Fruit fly (Drosophila melanogaster) whole organism, embryonic: ENCODE measurements around the gene CG31288.

ENCODE experiments used
- Asciz ChIP-seq: fragments of 200-800 bp; sonication (Bioruptor generic); optimal IDR thresholded peaks from 2 replicates; lab custom pipeline; 2017; ENCODE audit warnings: missing biosample characterization, mild to moderate bottlenecking, missing genetic modification characterization, missing genetic modification reagents
- CG10366 ChIP-seq: fragments of 200-800 bp; sonication (Bioruptor generic); IDR thresholded peaks from 2 replicates; pipeline ENCODE4 v1.3.6; 2022; ENCODE audit warnings: missing biosample characterization, missing genetic modification characterization
- CG10462 ChIP-seq: fragments of 200-800 bp; sonication (Bioruptor generic); optimal IDR thresholded peaks from 2 replicates; lab custom pipeline; 2016; ENCODE audit warnings: missing biosample characterization, missing genetic modification characterization
- CG11695 ChIP-seq: fragments of 200-800 bp; sonication (Bioruptor generic); IDR thresholded peaks from 3 replicates; pipeline ENCODE4 v1.3.6; 2022; ENCODE audit warnings: missing biosample characterization, missing genetic modification characterization
- CG12659 ChIP-seq: fragments of 200-800 bp; sonication (Bioruptor generic); optimal IDR thresholded peaks from 3 replicates; lab custom pipeline; 2017; ENCODE audit warnings: mild to moderate bottlenecking, missing biosample characterization, missing genetic modification reagents, missing genetic modification characterization
- CG14014 ChIP-seq: fragments of 200-800 bp; sonication (Bioruptor generic); IDR thresholded peaks from 2 replicates; pipeline ENCODE4 v1.3.6; 2022; ENCODE audit warnings: missing biosample characterization, missing genetic modification characterization
- CG16779 ChIP-seq: fragments of 200-800 bp; sonication (Bioruptor generic); IDR thresholded peaks from 2 replicates; pipeline ENCODE4 v1.3.6; 2022; ENCODE audit warnings: missing biosample characterization, missing genetic modification characterization
- CG17186 ChIP-seq: fragments of 200-800 bp; sonication (Bioruptor generic); optimal IDR thresholded peaks from 3 replicates; lab custom pipeline; 2017; ENCODE audit warnings: missing biosample characterization, missing genetic modification reagents, missing genetic modification characterization
- CG2712 ChIP-seq: fragments of 200-800 bp; optimal IDR thresholded peaks from 3 replicates; lab custom pipeline; 2019; ENCODE audit warnings: missing biosample characterization, mild to moderate bottlenecking, missing genetic modification characterization, moderate library complexity
- CG30020 ChIP-seq: fragments of 200-800 bp; optimal IDR thresholded peaks from 2 replicates; lab custom pipeline; 2019; ENCODE audit warnings: missing biosample characterization, mild to moderate bottlenecking, missing genetic modification characterization, moderate library complexity
- CG3065 ChIP-seq: fragments of 200-800 bp; sonication (Bioruptor generic); optimal IDR thresholded peaks from 2 replicates; lab custom pipeline; 2016; ENCODE audit warnings: missing biosample characterization, missing genetic modification characterization
- CG3995 ChIP-seq: fragments of 200-800 bp; sonication (Bioruptor generic); optimal IDR thresholded peaks from 3 replicates; lab custom pipeline; 2016; ENCODE audit warnings: missing biosample characterization, missing genetic modification characterization
- CG4617 ChIP-seq: fragments of 200-800 bp; sonication (Bioruptor generic); optimal IDR thresholded peaks from 3 replicates; lab custom pipeline; 2016; ENCODE audit warnings: missing biosample characterization, missing genetic modification characterization, borderline replicate concordance
- CG6683 ChIP-seq: fragments of 200-800 bp; sonication (Bioruptor generic); optimal IDR thresholded peaks from 2 replicates; lab custom pipeline; 2017; ENCODE audit warnings: missing biosample characterization, mild to moderate bottlenecking, missing genetic modification characterization, missing genetic modification reagents
- CG7271 ChIP-seq: fragments of 200-800 bp; sonication (Bioruptor generic); optimal IDR thresholded peaks from 2 replicates; lab custom pipeline; 2018; ENCODE audit warnings: missing biosample characterization, mild to moderate bottlenecking, missing genetic modification characterization, moderate library complexity
- CG7745 ChIP-seq: fragments of 200-800 bp; sonication (Bioruptor generic); optimal IDR thresholded peaks from 2 replicates; lab custom pipeline; 2018; ENCODE audit warnings: missing biosample characterization, mild to moderate bottlenecking, missing genetic modification characterization, moderate library complexity
- CG9609 ChIP-seq: fragments of 200-800 bp; sonication (Bioruptor generic); optimal IDR thresholded peaks from 3 replicates; lab custom pipeline; 2016; ENCODE audit warnings: missing biosample characterization, missing genetic modification characterization
- CHES-1-like ChIP-seq: fragments of 200-800 bp; sonication (Bioruptor generic); optimal IDR thresholded peaks from 2 replicates; lab custom pipeline; 2016; ENCODE audit warnings: missing biosample characterization, missing genetic modification characterization
- D ChIP-seq, 2 experiments: fragments of 200-800 bp in 1 of 2; fragments of >200 bp in 1 of 2; sonication (Bioruptor generic) in 1 of 2; optimal IDR thresholded peaks; 2 replicates in 1 of 2; 3 replicates in 1 of 2; lab custom pipeline; 2017; ENCODE audit warnings: mild to moderate bottlenecking in 1 of 2, missing biosample characterization in 1 of 2, missing genetic modification characterization in 1 of 2, missing genetic modification reagents in 1 of 2
- Dp ChIP-seq: fragments of 200-800 bp; sonication (Bioruptor generic); optimal IDR thresholded peaks from 2 replicates; lab custom pipeline; 2018; ENCODE audit warnings: missing biosample characterization, mild to moderate bottlenecking, missing genetic modification characterization, moderate library complexity
- E2f1 ChIP-seq: fragments of 200-800 bp; sonication (Bioruptor generic); IDR thresholded peaks from 2 replicates; pipeline ENCODE4 v1.3.6; 2022; ENCODE audit warnings: missing biosample characterization, missing genetic modification characterization
- Ets97D ChIP-seq: fragments of 200-800 bp; sonication (Bioruptor generic); optimal IDR thresholded peaks from 3 replicates; lab custom pipeline; 2016; ENCODE audit warnings: missing biosample characterization, missing genetic modification characterization
- HLHmδ ChIP-seq: fragments of 200-800 bp; sonication (Bioruptor generic); optimal IDR thresholded peaks from 2 replicates; lab custom pipeline; 2018; ENCODE audit warnings: missing biosample characterization, mild to moderate bottlenecking, missing genetic modification characterization, moderate library complexity
- Hsf ChIP-seq: fragments of 200-800 bp; sonication (Bioruptor generic); optimal IDR thresholded peaks from 3 replicates; lab custom pipeline; 2016; ENCODE audit warnings: missing biosample characterization, missing genetic modification characterization
- MTF-1 ChIP-seq: fragments of 200-800 bp; sonication (Bioruptor generic); optimal IDR thresholded peaks from 2 replicates; lab custom pipeline; 2018; ENCODE audit warnings: missing biosample characterization, mild to moderate bottlenecking, missing genetic modification characterization, borderline replicate concordance
- Meics ChIP-seq: fragments of 200-800 bp; sonication (Bioruptor generic); optimal IDR thresholded peaks from 2 replicates; lab custom pipeline; 2017; ENCODE audit warnings: missing biosample characterization, mild to moderate bottlenecking, missing genetic modification characterization
- Myb ChIP-seq: fragments of 200-800 bp; sonication (Bioruptor generic); optimal IDR thresholded peaks from 2 replicates; lab custom pipeline; 2016; ENCODE audit warnings: missing biosample characterization, missing genetic modification characterization
- NC2β ChIP-seq: fragments of 200-800 bp; sonication (Bioruptor generic); optimal IDR thresholded peaks from 2 replicates; lab custom pipeline; 2016; ENCODE audit warnings: missing biosample characterization, missing genetic modification characterization
- Nf-YC ChIP-seq: fragments of 200-800 bp; optimal IDR thresholded peaks from 3 replicates; lab custom pipeline; 2019; ENCODE audit warnings: missing biosample characterization, mild to moderate bottlenecking, missing genetic modification characterization, moderate library complexity
- NfI ChIP-seq: fragments of 200-800 bp; sonication (Bioruptor generic); optimal IDR thresholded peaks from 3 replicates; lab custom pipeline; 2018; ENCODE audit warnings: missing biosample characterization, mild to moderate bottlenecking, missing genetic modification characterization, moderate library complexity
- Tbp ChIP-seq: fragments of >200 bp; optimal IDR thresholded peaks from 2 replicates; lab custom pipeline; 2018; ENCODE audit warnings: missing biosample characterization, missing genetic modification characterization
- bsh ChIP-seq, 2 experiments: fragments of 200-800 bp; sonication (Bioruptor generic); optimal IDR thresholded peaks; 2 replicates each; lab custom pipeline; 2017 to 2018; ENCODE audit warnings: mild to moderate bottlenecking in 2 of 2, missing biosample characterization in 2 of 2, missing genetic modification characterization in 2 of 2, moderate library complexity in 1 of 2
- btn ChIP-seq: fragments of 200-800 bp; sonication (Bioruptor generic); optimal IDR thresholded peaks from 2 replicates; lab custom pipeline; 2016; ENCODE audit warnings: missing biosample characterization, missing genetic modification characterization
- croc ChIP-seq: fragments of 200-800 bp; sonication (Bioruptor generic); conservative IDR thresholded peaks from 3 replicates; pipeline ENCODE4 v1.3.6; 2022; ENCODE audit warnings: missing biosample characterization, missing genetic modification characterization
- cwo ChIP-seq: fragments of 200-800 bp; sonication (Bioruptor generic); optimal IDR thresholded peaks from 3 replicates; lab custom pipeline; 2017; ENCODE audit warnings: missing biosample characterization, missing genetic modification characterization, mild to moderate bottlenecking, moderate library complexity, missing genetic modification reagents
- dati ChIP-seq: fragments of 200-800 bp; sonication (Bioruptor generic); IDR thresholded peaks from 2 replicates; pipeline ENCODE4 v1.3.6; 2022; ENCODE audit warnings: missing biosample characterization, missing genetic modification characterization
- eyg ChIP-seq: fragments of 200-800 bp; sonication (Bioruptor generic); optimal IDR thresholded peaks from 3 replicates; lab custom pipeline; 2016; ENCODE audit warnings: missing biosample characterization, missing genetic modification characterization
- hbn ChIP-seq: fragments of 200-800 bp; sonication (Bioruptor generic); IDR thresholded peaks from 2 replicates; pipeline ENCODE4 v1.3.6; 2022; ENCODE audit warnings: missing biosample characterization, missing genetic modification characterization; ENCODE audit not compliant: partially characterized antibody
- hth ChIP-seq: fragments of >200 bp; optimal IDR thresholded peaks from 2 replicates; lab custom pipeline; 2017; ENCODE audit warnings: inconsistent platforms
- jigr1 ChIP-seq: fragments of 200-800 bp; sonication (Bioruptor generic); IDR thresholded peaks from 3 replicates; pipeline ENCODE4 v1.3.6; 2022; ENCODE audit warnings: missing biosample characterization, missing genetic modification characterization
- kay ChIP-seq: fragments of 200-800 bp; sonication (Bioruptor generic); optimal IDR thresholded peaks from 2 replicates; lab custom pipeline; 2016; ENCODE audit warnings: missing biosample characterization, missing genetic modification characterization
- lab ChIP-seq: fragments of 200-800 bp; sonication (Bioruptor generic); optimal IDR thresholded peaks from 3 replicates; lab custom pipeline; 2017; ENCODE audit warnings: missing biosample characterization, missing genetic modification characterization, mild to moderate bottlenecking, moderate library complexity, missing genetic modification reagents
- nerfin-1 ChIP-seq: fragments of 200-800 bp; sonication (Bioruptor generic); optimal IDR thresholded peaks from 3 replicates; lab custom pipeline; 2019; ENCODE audit warnings: missing biosample characterization, mild to moderate bottlenecking, missing genetic modification characterization, moderate library complexity
- oc ChIP-seq: fragments of 200-800 bp; sonication (Bioruptor generic); optimal IDR thresholded peaks from 2 replicates; lab custom pipeline; 2018; ENCODE audit warnings: missing biosample characterization, mild to moderate bottlenecking, missing genetic modification characterization, moderate library complexity
- pb ChIP-seq: fragments of 200-800 bp; sonication (Bioruptor generic); optimal IDR thresholded peaks from 3 replicates; lab custom pipeline; 2016; ENCODE audit warnings: missing biosample characterization, missing genetic modification characterization
- pros ChIP-seq: fragments of 200-800 bp; sonication (Bioruptor generic); optimal IDR thresholded peaks from 3 replicates; lab custom pipeline; 2019; ENCODE audit warnings: missing biosample characterization, mild to moderate bottlenecking, missing genetic modification characterization, moderate library complexity
- sqz ChIP-seq: fragments of 200-800 bp; sonication (Bioruptor generic); optimal IDR thresholded peaks from 3 replicates; lab custom pipeline; 2018; ENCODE audit warnings: missing biosample characterization, mild to moderate bottlenecking, missing genetic modification characterization
- tgo ChIP-seq: fragments of 200-800 bp; sonication (Bioruptor generic); IDR thresholded peaks from 3 replicates; pipeline ENCODE4 v1.3.6; 2022; ENCODE audit warnings: missing biosample characterization, missing genetic modification characterization
- unc-4 ChIP-seq: fragments of 200-800 bp; sonication (Bioruptor generic); IDR thresholded peaks from 2 replicates; pipeline ENCODE4 v1.3.6; 2022; ENCODE audit warnings: missing biosample characterization, missing genetic modification characterization; ENCODE audit not compliant: partially characterized antibody
- vfl ChIP-seq: fragments of 200-800 bp; sonication (Bioruptor generic); optimal IDR thresholded peaks from 2 replicates; lab custom pipeline; 2016; ENCODE audit warnings: missing biosample characterization, missing genetic modification characterization
- zen2 ChIP-seq: fragments of 200-800 bp; sonication (Bioruptor generic); IDR thresholded peaks from 3 replicates; pipeline ENCODE4 v1.3.6; 2022; ENCODE audit warnings: missing biosample characterization, missing genetic modification characterization; ENCODE audit not compliant: partially characterized antibody

The CG31288 gene

DNA sequence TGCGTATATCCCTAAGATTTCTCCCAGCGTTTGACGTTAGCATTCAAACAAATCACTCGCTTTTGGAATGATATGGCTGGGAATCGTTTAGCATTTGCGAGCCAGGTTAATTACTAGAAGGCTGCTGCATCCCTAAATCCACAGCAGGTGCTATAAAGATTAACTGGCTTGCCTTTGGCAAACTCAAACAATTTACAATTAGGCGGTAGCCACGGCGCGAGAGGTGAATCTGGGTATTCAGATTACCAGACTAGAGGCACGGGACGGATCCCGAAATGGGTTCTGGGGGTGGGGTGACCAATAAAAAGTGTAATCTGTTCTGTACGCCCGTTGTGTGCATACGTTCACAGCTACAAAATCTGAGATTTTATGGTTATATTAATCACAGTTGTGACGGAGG, 18.2 kb downstream of the CG31288 start, which contains the start of gene CG11892 (continued):
- no peak for TF ChIP-seq CG2712 (tag; lab: Kevin White, UChicago)
- no peak for TF ChIP-seq CG17186 (GFP tag; lab: Kevin White, UChicago)
- TF ChIP-seq unc-4 (GFP tag; lab: Robert Waterston, UW), result no peak
- no peak for TF ChIP-seq CG7271 (tag; lab: Kevin White, UChicago)
- no peak for TF ChIP-seq HLHmδ (GFP tag; lab: Kevin White, UChicago)
- no peak for TF ChIP-seq Myb (GFP tag; lab: Kevin White, UChicago)
- peak; percentile 41 for TF ChIP-seq NfI (GFP tag; lab: Kevin White, UChicago)
- TF ChIP-seq NC2β (GFP tag; lab: Kevin White, UChicago), result no peak
- TF ChIP-seq CHES-1-like, result no peak
- TF ChIP-seq CG11695, result 0 out of 3 replicates have a peak, but pooled peaks have one; percentile 20
- TF ChIP-seq Meics, result peak; percentile 55
- TF ChIP-seq oc, result no peak
- TF ChIP-seq Ets97D (GFP tag; lab: Kevin White, UChicago), result no peak
- TF ChIP-seq bsh (GFP tag; optimal IDR thresholded peaks at IDR 0.05; lab: Kevin White, UChicago), result no peak
- TF ChIP-seq Dp (GFP tag; lab: Kevin White, UChicago), result no peak
- no peak for TF ChIP-seq hbn
- TF ChIP-seq CG10366 (GFP tag; lab: Robert Waterston, UW), result no peak
- TF ChIP-seq CG14014 (GFP tag; lab: Robert Waterston, UW), result peak; percentile 27; the same call in 1 of the 2 replicates
- peak; percentile 46 for TF ChIP-seq CG12659 (GFP tag; lab: Kevin White, UChicago)
- no peak for TF ChIP-seq Tbp (GFP tag; lab: Kevin White, UChicago)
- peak; percentile 54 for TF ChIP-seq cwo (GFP tag; lab: Kevin White, UChicago)
- TF ChIP-seq CG3995 (GFP tag; lab: Kevin White, UChicago), result no peak
- TF ChIP-seq eyg (GFP tag; lab: Kevin White, UChicago), result no peak
- no peak for TF ChIP-seq Nf-YC (tag; lab: Kevin White, UChicago)
- no peak for TF ChIP-seq sqz (GFP tag; lab: Kevin White, UChicago)
- no peak for TF ChIP-seq dati (GFP tag; lab: Robert Waterston, UW)
- TF ChIP-seq Hsf (GFP tag; lab: Kevin White, UChicago), result no peak
- no peak for TF ChIP-seq CG6683 (GFP tag; lab: Kevin White, UChicago)
- no peak for TF ChIP-seq CG3065 (GFP tag; lab: Kevin White, UChicago)
- TF ChIP-seq nerfin-1, result no peak
- no peak for TF ChIP-seq CG9609 (GFP tag; lab: Kevin White, UChicago)
- TF ChIP-seq kay (GFP tag; lab: Kevin White, UChicago), result no peak
- no peak for TF ChIP-seq zen2 (GFP tag; lab: Robert Waterston, UW)
- TF ChIP-seq hth (lab: Kevin White, UChicago), result no peak
- TF ChIP-seq CG7745, result no peak

DNA sequence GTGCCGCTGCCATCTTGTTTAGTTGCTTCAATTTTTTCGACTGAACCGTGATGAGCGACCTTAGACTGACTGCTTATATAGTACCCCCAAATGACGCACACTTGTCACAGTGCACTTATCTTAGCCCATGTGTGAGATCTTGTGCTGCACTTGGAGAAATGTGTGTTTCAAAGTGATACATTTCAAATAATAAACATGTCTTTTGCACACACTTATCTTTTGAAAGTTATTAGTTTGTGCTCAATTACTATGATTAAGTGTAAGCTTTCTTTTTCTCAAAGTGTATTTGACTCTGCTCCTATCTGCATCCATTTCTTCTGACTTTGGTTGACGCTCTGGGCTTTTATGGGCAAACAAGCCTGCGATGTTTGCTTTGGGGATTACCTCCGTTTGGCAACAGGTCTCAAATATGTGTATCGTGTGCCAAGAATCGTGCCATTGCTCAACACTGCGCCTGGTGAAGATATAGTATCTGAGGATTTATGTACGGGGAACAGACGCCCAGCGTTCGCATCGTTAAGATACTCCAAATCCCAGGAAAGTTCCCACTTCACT, 19.5 kb downstream of the CG31288 start, which contains the start of gene CG10514:
CG10514 (minus strand) TSS at position 51 of the 555 bp plus-strand sequence.
- TF ChIP-seq croc (no peak), MTF-1 (GFP tag; lab: Kevin White, UChicago) (peak; percentile 60), CG30020 (tag; lab: Kevin White, UChicago) (no peak), lab (GFP tag; lab: Kevin White, UChicago) (peak; percentile 24), pb (GFP tag; lab: Kevin White, UChicago) (no peak), E2f1 (no peak), D (optimal IDR thresholded peaks at IDR 0.05; lab: Kevin White, UChicago) (no peak), D (GFP tag; optimal IDR thresholded peaks at IDR 0.05; lab: Kevin White, UChicago) (no peak), jigr1 (no peak), Asciz (GFP tag; lab: Kevin White, UChicago) (peak; percentile 6), vfl (GFP tag; lab: Kevin White, UChicago) (no peak), CG4617 (no peak), CG10462 (GFP tag; lab: Kevin White, UChicago) (no peak), CG16779 (GFP tag; lab: Robert Waterston, UW) (no peak), tgo (GFP tag; lab: Robert Waterston, UW) (no peak), btn (GFP tag; lab: Kevin White, UChicago) (no peak), pros (no peak)
